Fruit fly (Drosophila melanogaster): Measurements from ENCODE around the gene Rb97D.

DNA sequence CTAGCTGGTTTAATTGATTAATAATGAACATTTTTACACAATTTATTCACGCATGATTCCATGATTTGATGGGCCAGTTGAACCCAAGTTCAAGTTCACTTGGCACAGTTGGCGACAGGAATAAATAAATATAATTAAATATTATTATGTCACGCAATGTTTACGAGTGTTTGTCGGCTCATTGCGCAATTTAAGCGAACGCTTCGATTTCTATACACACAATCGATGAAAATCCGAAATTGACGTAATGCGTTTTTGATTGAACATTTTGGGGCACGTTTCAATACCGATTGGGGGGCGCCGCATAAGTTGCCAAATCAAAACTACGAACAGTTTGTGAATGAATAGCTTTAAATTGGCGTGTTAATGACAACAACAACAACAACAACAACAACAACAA is 21.8 kb upstream of the Rb97D start:
- no peak for TF ChIP-seq CG14655 (GFP tag; optimal IDR thresholded peaks at IDR 0.05)
- TF ChIP-seq Snoo (tag; optimal IDR thresholded peaks at IDR 0.05), result no peak
- no peak for TF ChIP-seq Ets98B (GFP tag; IDR thresholded peaks at IDR 0.05)
- TF ChIP-seq CG15710 (tag; optimal IDR thresholded peaks at IDR 0.05), result no peak
- TF ChIP-seq CG12605 (GFP tag; IDR thresholded peaks at IDR 0.05), result no peak
- no peak for TF ChIP-seq EcR (GFP tag; optimal IDR thresholded peaks at IDR 0.05)
- no peak for TF ChIP-seq CG32121 (GFP tag; IDR thresholded peaks at IDR 0.05)
- no peak for TF ChIP-seq rn (GFP tag; IDR thresholded peaks at IDR 0.05)
- TF ChIP-seq CG10348 (GFP tag; IDR thresholded peaks at IDR 0.05), result no peak
- no peak for TF ChIP-seq Pif1B (GFP tag; optimal IDR thresholded peaks at IDR 0.05)
- TF ChIP-seq CG13204 (GFP tag; optimal IDR thresholded peaks at IDR 0.05), result no peak

Data from whole organism, pupa.